Fruit fly (Drosophila melanogaster) whole organism, adult: ENCODE measurements around the gene CG8028.

Experiments used
- CG11617 ChIP-seq: fragments of 200-800 bp; sonication (Bioruptor generic); optimal IDR thresholded peaks from 2 replicates; lab custom pipeline; 2017; ENCODE audit warnings: mild to moderate bottlenecking, missing biosample characterization, missing genetic modification reagents, missing genetic modification characterization
- CG12768 ChIP-seq: fragments of 200-800 bp; sonication (Bioruptor generic); optimal IDR thresholded peaks from 2 replicates; lab custom pipeline; 2017; ENCODE audit warnings: missing biosample characterization, missing genetic modification characterization, mild to moderate bottlenecking, moderate library complexity, missing genetic modification reagents
- CG1620 ChIP-seq: fragments of 200-800 bp; sonication (Bioruptor generic); optimal IDR thresholded peaks from 2 replicates; lab custom pipeline; 2016; ENCODE audit warnings: missing biosample characterization, missing genetic modification characterization
- CG7101 ChIP-seq: fragments of 200-800 bp; sonication (Bioruptor generic); optimal IDR thresholded peaks from 2 replicates; lab custom pipeline; 2018; ENCODE audit warnings: missing biosample characterization, mild to moderate bottlenecking, missing genetic modification characterization, moderate library complexity
- Crg-1 ChIP-seq: fragments of 200-800 bp; sonication (Bioruptor generic); optimal IDR thresholded peaks from 2 replicates; lab custom pipeline; 2016; ENCODE audit warnings: missing biosample characterization, missing genetic modification characterization
- Hr96 ChIP-seq: fragments of 200-800 bp; sonication (Bioruptor generic); optimal IDR thresholded peaks from 2 replicates; lab custom pipeline; 2016; ENCODE audit warnings: missing biosample characterization, missing genetic modification characterization
- bab1 ChIP-seq: fragments of 200-800 bp; sonication (Bioruptor generic); optimal IDR thresholded peaks from 3 replicates; lab custom pipeline; 2019; ENCODE audit warnings: missing biosample characterization, mild to moderate bottlenecking, missing genetic modification characterization, moderate library complexity
- cnc ChIP-seq, 2 experiments: fragments of >200 bp; optimal IDR thresholded peaks; 2 replicates each; lab custom pipeline; 2017
- kay ChIP-seq: fragments of 200-800 bp; sonication (Bioruptor generic); peaks from one replicate; lab custom pipeline; 2016; ENCODE audit warnings: missing biosample characterization, missing genetic modification characterization, borderline replicate concordance
- pad ChIP-seq: fragments of 200-800 bp; sonication (Bioruptor generic); optimal IDR thresholded peaks from 3 replicates; lab custom pipeline; 2017; ENCODE audit warnings: missing biosample characterization, missing genetic modification characterization, mild to moderate bottlenecking, moderate library complexity, missing genetic modification reagents

DNA sequence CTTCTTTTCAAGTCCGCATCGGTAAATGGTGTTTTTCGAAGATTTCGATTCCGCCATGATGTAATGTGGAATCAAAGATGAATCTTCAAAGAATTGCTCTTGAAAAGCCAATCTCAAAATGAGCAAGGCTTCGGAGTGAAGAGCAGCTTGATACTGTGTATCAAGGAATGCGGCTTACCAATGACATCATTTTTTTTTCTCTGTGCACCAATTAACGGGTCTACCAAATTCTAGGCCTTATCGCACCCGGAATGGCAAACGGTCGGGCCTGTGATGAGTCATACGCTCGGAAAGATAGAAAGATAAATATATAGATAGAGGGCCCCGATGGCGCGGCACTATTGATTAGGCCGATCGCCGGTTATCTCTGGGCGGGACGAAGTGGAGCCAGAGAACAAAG is 36.4 kb upstream of the CG8028 start:
- TF ChIP-seq Crg-1 (GFP tag; lab: Kevin White, UChicago) (no peak), cnc (optimal IDR thresholded peaks at IDR 0.05; lab: Kevin White, UChicago) (no peak), Hr96 (GFP tag; lab: Kevin White, UChicago) (no peak), kay (GFP tag; lab: Kevin White, UChicago) (no peak), CG1620 (no peak), CG7101 (tag; lab: Kevin White, UChicago) (no peak), bab1 (no peak), pad (GFP tag; lab: Kevin White, UChicago) (no peak), CG11617 (no peak), CG12768 (GFP tag; lab: Kevin White, UChicago) (no peak)
